Worm (Caenorhabditis elegans) whole organism, L2 larva: Measurements from ENCODE around the gene cest-3.

Experiments
- R02D3.7 ChIP-seq: fragments of 150-350 bp; optimal IDR thresholded peaks from 2 replicates; lab custom pipeline; 2014; ENCODE audit warnings: missing biosample characterization, missing genetic modification characterization
- aly-2 ChIP-seq: fragments of 150-350 bp; optimal IDR thresholded peaks from 2 replicates; lab custom pipeline; 2014; ENCODE audit warnings: missing biosample characterization, missing genetic modification characterization
- egl-27 ChIP-seq: sonication (generic microtip); optimal IDR thresholded peaks from 3 replicates; lab custom pipeline; 2017; ENCODE audit warnings: missing biosample characterization, missing genetic modification reagents, missing genetic modification characterization
- elt-1 ChIP-seq: fragments of 150-350 bp; optimal IDR thresholded peaks from 2 replicates; lab custom pipeline; 2014; ENCODE audit warnings: missing biosample characterization, missing genetic modification characterization
- nhr-12 ChIP-seq: fragments of 150-350 bp; optimal IDR thresholded peaks from 2 replicates; lab custom pipeline; 2014; ENCODE audit warnings: missing biosample characterization, missing genetic modification characterization
- nhr-237 ChIP-seq: fragments of 150-350 bp; optimal IDR thresholded peaks from 2 replicates; lab custom pipeline; 2014; ENCODE audit warnings: missing biosample characterization, missing genetic modification characterization
- unc-55 ChIP-seq: fragments of 150-350 bp; sonication (generic microtip); optimal IDR thresholded peaks from 3 replicates; lab custom pipeline; 2014; ENCODE audit warnings: missing biosample characterization, missing genetic modification reagents, missing genetic modification characterization

DNA sequence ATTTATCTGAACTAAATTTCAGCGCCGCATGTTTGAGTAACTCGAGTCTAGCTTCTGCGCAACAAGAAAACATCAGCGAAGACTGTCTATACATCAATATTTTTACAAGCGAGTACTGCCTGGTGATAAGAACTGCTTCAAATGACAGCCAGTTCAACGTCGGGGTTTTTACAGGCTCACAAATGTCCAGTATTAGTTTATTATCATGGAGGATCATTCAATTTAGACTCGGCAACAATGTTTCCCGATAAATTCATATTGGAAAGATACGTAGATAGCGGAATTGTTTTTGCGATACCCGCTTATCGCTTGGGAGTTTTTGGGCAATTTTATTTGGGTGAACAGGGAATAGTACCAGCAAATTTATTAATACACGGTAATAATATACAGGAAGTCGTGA lies 11.1 kb upstream of the cest-3 start:
- TF ChIP-seq elt-1 (tag; lab: Kevin White, UChicago), result no peak
- no peak for TF ChIP-seq R02D3.7 (tag; lab: Kevin White, UChicago)
- no peak for TF ChIP-seq nhr-12 (tag; lab: Kevin White, UChicago)
- TF ChIP-seq unc-55 (GFP tag; lab: Kevin White, UChicago), result no peak
- TF ChIP-seq nhr-237, result no peak
- TF ChIP-seq aly-2 (tag; lab: Kevin White, UChicago), result no peak
- no peak for TF ChIP-seq egl-27 (tag; lab: Kevin White, UChicago)
